Fruit fly (Drosophila melanogaster): ENCODE measurements around the gene CG1299.

- TF ChIP-seq Mnt (GFP tag; optimal IDR thresholded peaks at IDR 0.05) (no peak), CG12768 (GFP tag; optimal IDR thresholded peaks at IDR 0.05) (no peak), kay (GFP tag; ENCODE audit: borderline replicate concordance) (no peak), CG33017 (tag; optimal IDR thresholded peaks at IDR 0.05) (no peak), CG7045 (GFP tag; optimal IDR thresholded peaks at IDR 0.05) (no peak), CG7101 (tag; optimal IDR thresholded peaks at IDR 0.05) (no peak), CG1620 (GFP tag; optimal IDR thresholded peaks at IDR 0.05) (no peak), CG14711 (tag; optimal IDR thresholded peaks at IDR 0.05) (no peak), cnc (optimal IDR thresholded peaks at IDR 0.05) (no peak), tj (GFP tag; optimal IDR thresholded peaks at IDR 0.05) (no peak), bab1 (GFP tag; optimal IDR thresholded peaks at IDR 0.05) (no peak), Hr96 (GFP tag; optimal IDR thresholded peaks at IDR 0.05) (no peak)
These were observed 19.9 kb upstream of the CG1299 start for dm6 chr3L:4128579-4128978.

Data from whole organism, adult.